Worm (Caenorhabditis elegans) whole organism, young adult: ENCODE data around the gene F19H6.5.

Experiments used
- B0019.2 ChIP-seq: fragments of 200-800 bp; sonication (Bioruptor generic); conservative IDR thresholded peaks from 2 replicates; pipeline ENCODE4 v1.3.6; 2022; ENCODE audit warnings: missing genetic modification reagents, missing genetic modification characterization, missing compliant biosample characterization
- B0261.1 ChIP-seq: sonication (generic microtip); optimal IDR thresholded peaks from 2 replicates; lab custom pipeline; 2016; ENCODE audit warnings: mild to moderate bottlenecking, missing genetic modification characterization, moderate library complexity, missing compliant biosample characterization
- B0336.3 ChIP-seq: fragments of 200-800 bp; sonication (Bioruptor generic); IDR thresholded peaks from 2 replicates; pipeline ENCODE4 v1.3.6; 2022; ENCODE audit warnings: missing genetic modification characterization, missing compliant biosample characterization
- F22D6.2 ChIP-seq: sonication (generic microtip); optimal IDR thresholded peaks from 2 replicates; lab custom pipeline; 2016; ENCODE audit warnings: mild to moderate bottlenecking, missing genetic modification characterization, missing compliant biosample characterization
- F39B2.1 ChIP-seq: fragments of 200-800 bp; sonication (Bioruptor generic); IDR thresholded peaks from 2 replicates; pipeline ENCODE4 v1.3.6; 2022; ENCODE audit warnings: missing genetic modification reagents, missing genetic modification characterization, missing compliant biosample characterization
- F52B5.7 ChIP-seq: sonication (generic microtip); optimal IDR thresholded peaks from 2 replicates; lab custom pipeline; 2016; ENCODE audit warnings: mild to moderate bottlenecking, missing genetic modification characterization, missing compliant biosample characterization
- F55B11.4 ChIP-seq: sonication (generic microtip); optimal IDR thresholded peaks from 2 replicates; lab custom pipeline; 2016; ENCODE audit warnings: missing compliant biosample characterization, missing genetic modification characterization, borderline replicate concordance; ENCODE audit not compliant: insufficient read depth
- F57A8.1 ChIP-seq: fragments of 200-800 bp; sonication (Bioruptor generic); optimal IDR thresholded peaks from 2 replicates; lab custom pipeline; 2018; ENCODE audit warnings: mild to moderate bottlenecking, missing genetic modification characterization, moderate library complexity, missing compliant biosample characterization
- K11D2.4 ChIP-seq: fragments of 200-800 bp; sonication (Bioruptor generic); IDR thresholded peaks from 2 replicates; pipeline ENCODE4 v1.3.6; 2022; ENCODE audit warnings: missing genetic modification reagents, missing genetic modification characterization, missing compliant biosample characterization
- T07F8.4 ChIP-seq: sonication (generic microtip); optimal IDR thresholded peaks from 2 replicates; lab custom pipeline; 2016; ENCODE audit warnings: mild to moderate bottlenecking, missing genetic modification characterization, moderate library complexity, missing compliant biosample characterization
- T26A5.8 ChIP-seq: sonication (generic microtip); optimal IDR thresholded peaks from 2 replicates; lab custom pipeline; 2016; ENCODE audit warnings: missing genetic modification characterization, missing compliant biosample characterization
- Y53G8AR.9 ChIP-seq: fragments of 200-800 bp; sonication (Bioruptor generic); conservative IDR thresholded peaks from 2 replicates; pipeline ENCODE4 v1.3.6; 2022; ENCODE audit warnings: missing genetic modification reagents, missing genetic modification characterization, missing compliant biosample characterization
- Y56A3A.18 ChIP-seq: fragments of 200-800 bp; sonication (Bioruptor generic); IDR thresholded peaks from 2 replicates; pipeline ENCODE4 v1.3.6; 2022; ENCODE audit warnings: missing genetic modification reagents, missing genetic modification characterization, missing compliant biosample characterization
- Y79H2A.3 ChIP-seq: fragments of 200-800 bp; sonication (Bioruptor generic); conservative IDR thresholded peaks from 2 replicates; pipeline ENCODE4 v1.3.6; 2022; ENCODE audit warnings: missing genetic modification reagents, missing genetic modification characterization, missing compliant biosample characterization
- atf-7 ChIP-seq: sonication (generic microtip); optimal IDR thresholded peaks from 2 replicates; lab custom pipeline; 2017; ENCODE audit warnings: mild to moderate bottlenecking, missing genetic modification characterization, missing compliant biosample characterization
- bed-2 ChIP-seq: fragments of 200-800 bp; sonication (Bioruptor generic); IDR thresholded peaks from 2 replicates; pipeline ENCODE4 v1.3.6; 2022; ENCODE audit warnings: missing genetic modification reagents, missing genetic modification characterization, missing compliant biosample characterization
- ccch-3 ChIP-seq: fragments of 200-800 bp; sonication (Bioruptor generic); optimal IDR thresholded peaks from 2 replicates; lab custom pipeline; 2018; ENCODE audit warnings: mild to moderate bottlenecking, missing genetic modification characterization, missing compliant biosample characterization
- ceh-40 ChIP-seq: fragments of 200-800 bp; sonication (Bioruptor generic); IDR thresholded peaks from 2 replicates; pipeline ENCODE4 v1.3.6; 2022; ENCODE audit warnings: missing genetic modification characterization, missing compliant biosample characterization
- ceh-58 ChIP-seq: fragments of 200-800 bp; sonication (Bioruptor generic); IDR thresholded peaks from 2 replicates; pipeline ENCODE4 v1.3.6; 2022; ENCODE audit warnings: missing genetic modification characterization, missing compliant biosample characterization
- dpff-1 ChIP-seq: sonication (generic microtip); optimal IDR thresholded peaks from 2 replicates; lab custom pipeline; 2017; ENCODE audit warnings: mild to moderate bottlenecking, missing genetic modification characterization, missing compliant biosample characterization
- dpl-1 ChIP-seq: fragments of 150-350 bp; optimal IDR thresholded peaks from 2 replicates; lab custom pipeline; 2014; ENCODE audit warnings: missing biosample characterization, missing genetic modification reagents, missing genetic modification characterization
- egl-18 ChIP-seq: fragments of 200-800 bp; sonication (Bioruptor generic); IDR thresholded peaks from 2 replicates; pipeline ENCODE4 v1.3.6; 2022; ENCODE audit warnings: missing genetic modification reagents, missing genetic modification characterization, missing compliant biosample characterization
- egl-44 ChIP-seq: fragments of 200-800 bp; sonication (Bioruptor generic); IDR thresholded peaks from 2 replicates; pipeline ENCODE4 v1.3.6; 2022; ENCODE audit warnings: missing genetic modification reagents, missing genetic modification characterization, missing compliant biosample characterization
- gei-17 ChIP-seq: fragments of 200-800 bp; sonication (Bioruptor generic); optimal IDR thresholded peaks from 2 replicates; lab custom pipeline; 2018; ENCODE audit warnings: mild to moderate bottlenecking, missing genetic modification characterization, missing compliant biosample characterization
- him-1 ChIP-seq: sonication (generic microtip); optimal IDR thresholded peaks from 2 replicates; lab custom pipeline; 2016; ENCODE audit warnings: missing genotype, missing genetic modification reagents, missing genetic modification characterization, missing compliant biosample characterization
- hlh-12 ChIP-seq: sonication (generic microtip); optimal IDR thresholded peaks from 2 replicates; lab custom pipeline; 2016; ENCODE audit warnings: missing genetic modification characterization, missing compliant biosample characterization
- hmg-1.2 ChIP-seq: fragments of 200-800 bp; sonication (Bioruptor generic); IDR thresholded peaks from 2 replicates; pipeline ENCODE4 v1.3.6; 2022; ENCODE audit warnings: missing genetic modification reagents, missing genetic modification characterization, missing compliant biosample characterization
- hmg-20 ChIP-seq: fragments of 200-800 bp; sonication (Bioruptor generic); IDR thresholded peaks from 2 replicates; pipeline ENCODE4 v1.3.6; 2022; ENCODE audit warnings: missing genetic modification reagents, missing genetic modification characterization, missing compliant biosample characterization
- let-526 ChIP-seq: fragments of 200-800 bp; sonication (Bioruptor generic); IDR thresholded peaks from 2 replicates; pipeline ENCODE4 v1.3.6; 2022; ENCODE audit warnings: missing genetic modification reagents, missing genetic modification characterization, missing compliant biosample characterization
- lin-26 ChIP-seq: fragments of 200-800 bp; sonication (Bioruptor generic); IDR thresholded peaks from 2 replicates; pipeline ENCODE4 v1.3.6; 2022; ENCODE audit warnings: missing genetic modification reagents, missing genetic modification characterization, missing compliant biosample characterization
- lsl-1 ChIP-seq: fragments of 200-800 bp; sonication (Bioruptor generic); optimal IDR thresholded peaks from 2 replicates; lab custom pipeline; 2018; ENCODE audit warnings: mild to moderate bottlenecking, missing genetic modification characterization, moderate library complexity, missing compliant biosample characterization
- madf-3 ChIP-seq: fragments of 200-800 bp; sonication (Bioruptor generic); IDR thresholded peaks from 2 replicates; pipeline ENCODE4 v1.3.6; 2022; ENCODE audit warnings: missing genetic modification reagents, missing genetic modification characterization, missing compliant biosample characterization
- madf-6 ChIP-seq: fragments of 200-800 bp; sonication (Bioruptor generic); IDR thresholded peaks from 2 replicates; pipeline ENCODE4 v1.3.6; 2022; ENCODE audit warnings: missing genetic modification reagents, missing genetic modification characterization, missing compliant biosample characterization
- mcd-1 ChIP-seq: fragments of 200-800 bp; sonication (Bioruptor generic); IDR thresholded peaks from 2 replicates; pipeline ENCODE4 v1.3.6; 2022; ENCODE audit warnings: missing genetic modification reagents, missing genetic modification characterization, missing compliant biosample characterization
- mxl-1 ChIP-seq: sonication (generic microtip); optimal IDR thresholded peaks from 2 replicates; lab custom pipeline; 2016; ENCODE audit warnings: missing genetic modification characterization, missing compliant biosample characterization
- nfyb-1 ChIP-seq: fragments of 200-800 bp; sonication (Bioruptor generic); IDR thresholded peaks from 2 replicates; pipeline ENCODE4 v1.3.6; 2022; ENCODE audit warnings: missing genetic modification reagents, missing genetic modification characterization, missing compliant biosample characterization
- pbrm-1 ChIP-seq: fragments of 200-800 bp; sonication (Bioruptor generic); IDR thresholded peaks from 2 replicates; pipeline ENCODE4 v1.3.6; 2022; ENCODE audit warnings: missing genetic modification reagents, missing genetic modification characterization, missing compliant biosample characterization
- repo-1 ChIP-seq: sonication (generic microtip); optimal IDR thresholded peaks from 2 replicates; lab custom pipeline; 2017; ENCODE audit warnings: mild to moderate bottlenecking, missing genetic modification characterization, missing compliant biosample characterization
- snpc-1.1 ChIP-seq: sonication (generic microtip); optimal IDR thresholded peaks from 2 replicates; lab custom pipeline; 2017; ENCODE audit warnings: missing genetic modification characterization, mild to moderate bottlenecking, missing compliant biosample characterization, antibody characterized with exemption, moderate library complexity, missing genotype, missing genetic modification reagents; ENCODE audit not compliant: insufficient read depth
- snpc-3.4 ChIP-seq: sonication (generic microtip); optimal IDR thresholded peaks from 2 replicates; lab custom pipeline; 2017; ENCODE audit warnings: missing genetic modification characterization, mild to moderate bottlenecking, missing compliant biosample characterization, antibody characterized with exemption, moderate library complexity, missing genotype, missing genetic modification reagents
- snpc-4 ChIP-seq, 5 experiments: fragments of 150-350 bp in 1 of 5; sonication (generic microtip) in 4 of 5; optimal IDR thresholded peaks; 2 replicates each; lab custom pipeline; 2014 to 2018; ENCODE audit warnings: missing genetic modification characterization in 5 of 5, missing biosample characterization in 3 of 5, antibody characterized with exemption in 2 of 5, mild to moderate bottlenecking in 2 of 5, missing compliant biosample characterization in 2 of 5, missing genotype in 2 of 5, moderate library complexity in 2 of 5, missing genetic modification reagents in 1 of 5
- somi-1 ChIP-seq: fragments of 200-800 bp; sonication (Bioruptor generic); optimal IDR thresholded peaks from 2 replicates; lab custom pipeline; 2018; ENCODE audit warnings: mild to moderate bottlenecking, missing genetic modification characterization, missing compliant biosample characterization
- tbx-9 ChIP-seq: sonication (generic microtip); optimal IDR thresholded peaks from 2 replicates; lab custom pipeline; 2016; ENCODE audit warnings: borderline replicate concordance, missing genetic modification characterization, inconsistent platforms, missing compliant biosample characterization
- zfh-2 ChIP-seq: fragments of 200-800 bp; sonication (Bioruptor generic); conservative IDR thresholded peaks from 2 replicates; pipeline ENCODE4 v1.3.6; 2022; ENCODE audit warnings: missing genetic modification reagents, missing genetic modification characterization, missing compliant biosample characterization
- zim-3 ChIP-seq: sonication (generic microtip); optimal IDR thresholded peaks from 2 replicates; lab custom pipeline; 2017; ENCODE audit warnings: mild to moderate bottlenecking, missing genetic modification characterization, moderate library complexity, missing compliant biosample characterization
- ztf-26 ChIP-seq: sonication (generic microtip); optimal IDR thresholded peaks from 2 replicates; lab custom pipeline; 2017; ENCODE audit warnings: missing genetic modification characterization, missing compliant biosample characterization
- ztf-3 ChIP-seq: fragments of 200-800 bp; sonication (Bioruptor generic); optimal IDR thresholded peaks from 2 replicates; lab custom pipeline; 2018; ENCODE audit warnings: mild to moderate bottlenecking, missing genetic modification characterization, missing compliant biosample characterization
- ztf-6 ChIP-seq: fragments of 200-800 bp; sonication (Bioruptor generic); IDR thresholded peaks from 2 replicates; pipeline ENCODE4 v1.3.6; 2022; ENCODE audit warnings: missing genetic modification reagents, missing genetic modification characterization, missing compliant biosample characterization

The F19H6.5 gene

DNA sequence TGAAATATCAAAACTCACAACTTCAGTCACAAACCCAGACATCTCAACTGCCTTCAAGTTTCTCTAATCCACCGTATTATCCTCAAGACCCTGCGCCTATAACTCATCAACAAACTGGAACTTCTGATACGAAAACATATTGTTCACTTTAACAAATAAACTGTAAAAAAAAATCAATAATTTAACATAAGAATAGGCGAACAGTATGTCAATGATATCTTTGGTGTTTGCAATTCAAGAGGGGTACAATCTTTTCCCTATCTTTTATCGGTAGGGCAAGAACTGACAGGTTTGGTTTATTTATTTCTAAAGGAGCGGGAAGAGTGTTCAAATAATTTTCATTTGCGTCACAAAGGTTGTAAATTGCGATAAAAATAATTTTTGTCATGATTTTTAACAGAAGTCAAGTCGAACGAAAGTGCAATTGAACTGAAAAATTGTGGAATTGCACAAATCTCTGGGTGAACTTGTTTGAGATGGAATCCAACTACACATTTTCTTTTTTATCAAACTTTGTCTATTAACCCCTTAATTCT is 1.7 kb downstream of the F19H6.5 start (continued):
- TF ChIP-seq snpc-1.1 (tag; lab: Kevin White, UChicago) (peak; percentile 53), mcd-1 (GFP tag; lab: Robert Waterston, UW) (peak; percentile 82), F52B5.7 (tag; lab: Kevin White, UChicago) (peak; percentile 77), ceh-58 (GFP tag; lab: Robert Waterston, UW) (no peak), zfh-2 (no peak), gei-17 (peak; percentile 97), zim-3 (tag; lab: Kevin White, UChicago) (peak; percentile 23), madf-6 (no peak), egl-44 (GFP tag; lab: Robert Waterston, UW) (peak; percentile 87), ztf-6 (GFP tag; lab: Robert Waterston, UW) (0 out of 2 replicates have a peak, but pooled peaks have one; percentile 62), Y56A3A.18 (GFP tag; lab: Robert Waterston, UW) (peak; percentile 98), T26A5.8 (tag; lab: Kevin White, UChicago) (no peak), T07F8.4 (peak; percentile 85), nfyb-1 (GFP tag; lab: Robert Waterston, UW) (peak; percentile 95), tbx-9 (tag; lab: Kevin White, UChicago) (no peak), repo-1 (tag; lab: Kevin White, UChicago) (peak; percentile 99), bed-2 (GFP tag; lab: Robert Waterston, UW) (peak; percentile 29; the same call in 1 of the 2 replicates), lsl-1 (GFP tag; lab: Kevin White, UChicago) (no peak), dpff-1 (tag; lab: Kevin White, UChicago) (peak; percentile 86), hlh-12 (no peak), madf-3 (peak; percentile 72), dpl-1 (GFP tag; lab: Kevin White, UChicago) (no peak), B0261.1 (peak; percentile 62), lin-26 (GFP tag; lab: Robert Waterston, UW) (peak; percentile 73), K11D2.4 (GFP tag; lab: Robert Waterston, UW) (peak; percentile 98), him-1 (tag; lab: Kevin White, UChicago) (no peak), snpc-3.4 (peak; percentile 36), Y79H2A.3 (no peak), B0019.2 (GFP tag; lab: Robert Waterston, UW) (no peak), Y53G8AR.9 (GFP tag; lab: Robert Waterston, UW) (peak; percentile 97), B0336.3 (peak; percentile 99), atf-7 (tag; lab: Kevin White, UChicago) (peak; percentile 98), egl-18 (GFP tag; lab: Robert Waterston, UW) (peak; percentile 88; the same call in 1 of the 2 replicates), pbrm-1 (GFP tag; lab: Robert Waterston, UW) (peak; percentile 90), F39B2.1 (GFP tag; lab: Robert Waterston, UW) (no peak), F55B11.4 (tag; lab: Kevin White, UChicago) (no peak), hmg-1.2 (GFP tag; lab: Robert Waterston, UW) (peak; percentile 81), ccch-3 (GFP tag; lab: Kevin White, UChicago) (peak; percentile 86), somi-1 (GFP tag; lab: Kevin White, UChicago) (peak; percentile 97), let-526 (peak; percentile 81), ztf-3 (GFP tag; lab: Kevin White, UChicago) (peak; percentile 88), mxl-1 (tag; lab: Kevin White, UChicago) (no peak), ztf-26 (tag; lab: Kevin White, UChicago) (peak; percentile 99), ceh-40 (GFP tag; lab: Robert Waterston, UW) (0 out of 2 replicates have a peak, but pooled peaks have one; percentile 28), snpc-4 (GFP tag; optimal IDR thresholded peaks at IDR 0.05; lab: Kevin White, UChicago) (peak; percentile 51), snpc-4 (tag; optimal IDR thresholded peaks at IDR 0.05; lab: Kevin White, UChicago) (peak; percentile 71 to 86 (median 82)), F22D6.2 (tag; lab: Kevin White, UChicago) (peak; percentile 94), hmg-20 (GFP tag; lab: Robert Waterston, UW) (peak; percentile 91), F57A8.1 (GFP tag; lab: Kevin White, UChicago) (peak; percentile 85)
